Worm (Caenorhabditis elegans): ENCODE data around the gene Y49E10.29.

Y49E10.29 gene

ce11 chrIII:12434104-12434503, 34.9 kb upstream of the Y49E10.29 start, which contains the start of gene Y49E10.27:
TSS of gene Y49E10.27 (plus strand) at chrIII:12434404.
- TF ChIP-seq fkh-3 (tag; optimal IDR thresholded peaks at IDR 0.05) (no peak), mcd-1 (GFP tag; IDR thresholded peaks at IDR 0.05) (no peak), snpc-3.4 (tag; optimal IDR thresholded peaks at IDR 0.05) (no peak), pbrm-1 (GFP tag; IDR thresholded peaks at IDR 0.05) (no peak), akir-1 (GFP tag; optimal IDR thresholded peaks at IDR 0.05) (no peak), ztf-3 (GFP tag; optimal IDR thresholded peaks at IDR 0.05) (no peak), lin-35 (GFP tag; optimal IDR thresholded peaks at IDR 0.05) (no peak), gei-17 (GFP tag; optimal IDR thresholded peaks at IDR 0.05) (no peak), F10E7.11 (tag; optimal IDR thresholded peaks at IDR 0.05) (no peak), sea-2 (GFP tag; IDR thresholded peaks at IDR 0.05) (no peak), ama-1 (optimal IDR thresholded peaks at IDR 0.05) (no peak), ama-1 (GFP tag; optimal IDR thresholded peaks at IDR 0.05) (no peak), lin-26 (GFP tag; IDR thresholded peaks at IDR 0.05) (no peak), ZK185.1 (tag; optimal IDR thresholded peaks at IDR 0.05; ENCODE audit: poor library complexity, severe bottlenecking) (no peak), unc-130 (GFP tag; optimal IDR thresholded peaks at IDR 0.05) (no peak), F23B12.7 (tag; optimal IDR thresholded peaks at IDR 0.05; ENCODE audit: insufficient read depth) (no peak), ceh-40 (GFP tag; IDR thresholded peaks at IDR 0.05) (no peak), cebp-2 (GFP tag; IDR thresholded peaks at IDR 0.05) (no peak)

- no peak for TF ChIP-seq zfh-2 (GFP tag; conservative IDR thresholded peaks at IDR 0.05)
- TF ChIP-seq ceh-27 (GFP tag; optimal IDR thresholded peaks at IDR 0.05): no peak
These were observed 32.8 kb upstream of the Y49E10.29 start, which contains the start of gene fbxa-218 for ce11 chrIII:12436215-12436614. TSS of gene fbxa-218 (plus strand) at chrIII:12436515.

- no peak for TF ChIP-seq let-526 (GFP tag; IDR thresholded peaks at IDR 0.05)
- TF ChIP-seq F33H1.4 (GFP tag; IDR thresholded peaks at IDR 0.05): no peak
- no peak for TF ChIP-seq pbrm-1 (GFP tag; IDR thresholded peaks at IDR 0.05)
- TF ChIP-seq egrh-3 (GFP tag; IDR thresholded peaks at IDR 0.05): no peak
- no peak for TF ChIP-seq ztf-6 (GFP tag; IDR thresholded peaks at IDR 0.05)
- TF ChIP-seq nhr-179 (tag; optimal IDR thresholded peaks at IDR 0.05): no peak
- TF ChIP-seq ceh-79 (tag; optimal IDR thresholded peaks at IDR 0.05): no peak
- no peak for TF ChIP-seq unc-62 (GFP tag; optimal IDR thresholded peaks at IDR 0.05)
- no peak for TF ChIP-seq F10E7.11 (tag; optimal IDR thresholded peaks at IDR 0.05)
- TF ChIP-seq mel-28 (tag; optimal IDR thresholded peaks at IDR 0.05; ENCODE audit: borderline replicate concordance): no peak
- no peak for TF ChIP-seq ztf-28 (GFP tag; IDR thresholded peaks at IDR 0.05)
- TF ChIP-seq nfya-2 (GFP tag; IDR thresholded peaks at IDR 0.05): no peak
- TF ChIP-seq sdz-38 (tag; optimal IDR thresholded peaks at IDR 0.05): no peak
These were observed 31.9 kb upstream of the Y49E10.29 start for ce11 chrIII:12437020-12437419.

- peak; percentile 53; the same call in 1 of the 2 replicates for TF ChIP-seq zfh-2 (GFP tag; conservative IDR thresholded peaks at IDR 0.05)
- peak; percentile 64; the same call in 1 of the 2 replicates for TF ChIP-seq egrh-3 (GFP tag; IDR thresholded peaks at IDR 0.05)
- TF ChIP-seq mes-4 (tag; optimal IDR thresholded peaks at IDR 0.05): no peak
These were observed 29.9 kb upstream of the Y49E10.29 start for ce11 chrIII:12439056-12439455.

ce11 chrIII:12443880-12444279, 25.1 kb upstream of the Y49E10.29 start:
- TF ChIP-seq lin-35 (GFP tag; optimal IDR thresholded peaks at IDR 0.05): no peak
- no peak for TF ChIP-seq ztf-22 (GFP tag; optimal IDR thresholded peaks at IDR 0.05)
- no peak for TF ChIP-seq somi-1 (GFP tag; optimal IDR thresholded peaks at IDR 0.05)
- TF ChIP-seq F37B4.10 (GFP tag; IDR thresholded peaks at IDR 0.05): no peak
- no peak for TF ChIP-seq ztf-6 (GFP tag; IDR thresholded peaks at IDR 0.05)
- no peak for TF ChIP-seq unc-130 (GFP tag; optimal IDR thresholded peaks at IDR 0.05)
- no peak for TF ChIP-seq pha-4 (tag; optimal IDR thresholded peaks at IDR 0.05)
- TF ChIP-seq hrde-1 (tag; optimal IDR thresholded peaks at IDR 0.05; ENCODE audit: borderline replicate concordance): no peak
